Worm (Caenorhabditis elegans) whole organism, midembryonic: ENCODE data around the gene cup-5.

ENCODE experiments used
- T22C8.4 ChIP-seq: fragments of 200-800 bp; sonication (Bioruptor generic); IDR thresholded peaks from 2 replicates; pipeline ENCODE4 v1.3.6; 2022; ENCODE audit warnings: missing genetic modification characterization, missing compliant biosample characterization
- cog-1 ChIP-seq: sonication (generic microtip); optimal IDR thresholded peaks from 2 replicates; lab custom pipeline; 2016; ENCODE audit warnings: missing genetic modification characterization, missing compliant biosample characterization
- flt-1 ChIP-seq: fragments of 200-800 bp; sonication (Bioruptor generic); IDR thresholded peaks from 2 replicates; pipeline ENCODE4 v1.3.6; 2022; ENCODE audit warnings: missing genetic modification characterization, missing compliant biosample characterization
- klf-2 ChIP-seq: fragments of 200-800 bp; sonication (Bioruptor generic); conservative IDR thresholded peaks from 2 replicates; pipeline ENCODE4 v1.3.6; 2022; ENCODE audit warnings: missing genetic modification reagents, missing genetic modification characterization, missing compliant biosample characterization
- med-1 ChIP-seq: sonication (generic microtip); optimal IDR thresholded peaks from 2 replicates; lab custom pipeline; 2017; ENCODE audit warnings: missing genetic modification characterization, mild to moderate bottlenecking, missing compliant biosample characterization, antibody characterized with exemption, missing genetic modification reagents; ENCODE audit not compliant: insufficient read depth
- ref-1 ChIP-seq: fragments of 200-800 bp; sonication (Bioruptor generic); conservative IDR thresholded peaks from 2 replicates; pipeline ENCODE4 v1.3.6; 2022; ENCODE audit warnings: missing genetic modification reagents, missing genetic modification characterization, missing compliant biosample characterization
- tab-1 ChIP-seq: fragments of 200-800 bp; sonication (Bioruptor generic); IDR thresholded peaks from 2 replicates; pipeline ENCODE4 v1.3.6; 2022; ENCODE audit warnings: missing genetic modification characterization, missing compliant biosample characterization
- ztf-23 ChIP-seq: fragments of 200-800 bp; sonication (Bioruptor generic); IDR thresholded peaks from 2 replicates; pipeline ENCODE4 v1.3.6; 2022; ENCODE audit warnings: missing genetic modification reagents, missing genetic modification characterization, missing compliant biosample characterization
- ztf-29 ChIP-seq: fragments of 200-800 bp; sonication (Bioruptor generic); IDR thresholded peaks from 2 replicates; pipeline ENCODE4 v1.3.6; 2022; ENCODE audit warnings: missing genetic modification reagents, missing genetic modification characterization, missing compliant biosample characterization

cup-5 gene

ce11 chrIII:7584131-7584646 is at the start of gene cup-5:
Gene cup-5 (plus strand): TSS chrIII:7584181.
- TF ChIP-seq flt-1, result 0 out of 2 replicates have a peak, but pooled peaks have one; percentile 50
- no peak for TF ChIP-seq tab-1 (GFP tag; lab: Robert Waterston, UW)

- no peak for TF ChIP-seq tab-1 (GFP tag; lab: Robert Waterston, UW)
- TF ChIP-seq ztf-23 (GFP tag; lab: Robert Waterston, UW), result no peak
- no peak for TF ChIP-seq ztf-29 (GFP tag; lab: Robert Waterston, UW)
- TF ChIP-seq cog-1 (tag; lab: Kevin White, UChicago), result no peak
- no peak for TF ChIP-seq T22C8.4 (GFP tag; lab: Robert Waterston, UW)
- no peak for TF ChIP-seq flt-1
- no peak for TF ChIP-seq ref-1
- TF ChIP-seq med-1, result no peak
- TF ChIP-seq klf-2 (GFP tag; lab: Robert Waterston, UW), result no peak
Observed at ce11 chrIII:7534648-7535047, 49.3 kb upstream of the cup-5 start.

ce11 chrIII:7535347-7535746 is 48.6 kb upstream of the cup-5 start:
- no peak for TF ChIP-seq cog-1 (tag; lab: Kevin White, UChicago)
- no peak for TF ChIP-seq ref-1
- no peak for TF ChIP-seq flt-1
- TF ChIP-seq T22C8.4 (GFP tag; lab: Robert Waterston, UW), result no peak
- no peak for TF ChIP-seq ztf-29 (GFP tag; lab: Robert Waterston, UW)
- no peak for TF ChIP-seq med-1
- no peak for TF ChIP-seq klf-2 (GFP tag; lab: Robert Waterston, UW)
- TF ChIP-seq tab-1 (GFP tag; lab: Robert Waterston, UW), result no peak
- no peak for TF ChIP-seq ztf-23 (GFP tag; lab: Robert Waterston, UW)

ce11 chrIII:7536559-7536958 is 47.4 kb upstream of the cup-5 start, which contains the start of gene lin-39:
Gene lin-39 (minus strand): TSS chrIII:7536632.
- TF ChIP-seq med-1, result no peak
- no peak for TF ChIP-seq tab-1 (GFP tag; lab: Robert Waterston, UW)
- no peak for TF ChIP-seq klf-2 (GFP tag; lab: Robert Waterston, UW)
- no peak for TF ChIP-seq cog-1 (tag; lab: Kevin White, UChicago)
- no peak for TF ChIP-seq ztf-23 (GFP tag; lab: Robert Waterston, UW)
- no peak for TF ChIP-seq flt-1
- TF ChIP-seq ztf-29 (GFP tag; lab: Robert Waterston, UW), result no peak
- TF ChIP-seq T22C8.4 (GFP tag; lab: Robert Waterston, UW), result no peak
- TF ChIP-seq ref-1, result no peak

ce11 chrIII:7542037-7542436 is 41.9 kb upstream of the cup-5 start:
- TF ChIP-seq cog-1 (tag; lab: Kevin White, UChicago) (no peak), klf-2 (GFP tag; lab: Robert Waterston, UW) (no peak), ztf-23 (GFP tag; lab: Robert Waterston, UW) (no peak), tab-1 (GFP tag; lab: Robert Waterston, UW) (no peak), ztf-29 (GFP tag; lab: Robert Waterston, UW) (no peak), flt-1 (no peak), ref-1 (no peak), med-1 (no peak), T22C8.4 (GFP tag; lab: Robert Waterston, UW) (no peak)

- no peak for TF ChIP-seq ztf-23 (GFP tag; lab: Robert Waterston, UW)
Observed at ce11 chrIII:7544211-7544610, 39.8 kb upstream of the cup-5 start.

ce11 chrIII:7545189-7545588 is 38.8 kb upstream of the cup-5 start:
- TF ChIP-seq T22C8.4 (GFP tag; lab: Robert Waterston, UW) (no peak), med-1 (no peak), ztf-23 (GFP tag; lab: Robert Waterston, UW) (no peak), ref-1 (no peak), flt-1 (no peak), tab-1 (GFP tag; lab: Robert Waterston, UW) (no peak), ztf-29 (GFP tag; lab: Robert Waterston, UW) (no peak), klf-2 (GFP tag; lab: Robert Waterston, UW) (no peak), cog-1 (tag; lab: Kevin White, UChicago) (no peak)

- TF ChIP-seq klf-2 (GFP tag; lab: Robert Waterston, UW) (no peak), flt-1 (no peak), cog-1 (tag; lab: Kevin White, UChicago) (no peak), ref-1 (no peak), T22C8.4 (GFP tag; lab: Robert Waterston, UW) (no peak), ztf-23 (GFP tag; lab: Robert Waterston, UW) (no peak), ztf-29 (GFP tag; lab: Robert Waterston, UW) (no peak), med-1 (no peak), tab-1 (GFP tag; lab: Robert Waterston, UW) (no peak)
Observed at ce11 chrIII:7548963-7549362, 35.0 kb upstream of the cup-5 start.

- TF ChIP-seq ref-1 (no peak), cog-1 (tag; lab: Kevin White, UChicago) (no peak), T22C8.4 (GFP tag; lab: Robert Waterston, UW) (no peak), flt-1 (no peak), klf-2 (GFP tag; lab: Robert Waterston, UW) (no peak), ztf-23 (GFP tag; lab: Robert Waterston, UW) (no peak), tab-1 (GFP tag; lab: Robert Waterston, UW) (no peak), med-1 (no peak), ztf-29 (GFP tag; lab: Robert Waterston, UW) (no peak)
Observed at ce11 chrIII:7550979-7551378, 33.0 kb upstream of the cup-5 start.

- TF ChIP-seq ref-1, result no peak
- no peak for TF ChIP-seq klf-2 (GFP tag; lab: Robert Waterston, UW)
- TF ChIP-seq T22C8.4 (GFP tag; lab: Robert Waterston, UW), result no peak
- TF ChIP-seq flt-1, result no peak
- no peak for TF ChIP-seq med-1
- no peak for TF ChIP-seq cog-1 (tag; lab: Kevin White, UChicago)
- TF ChIP-seq ztf-29 (GFP tag; lab: Robert Waterston, UW), result no peak
- no peak for TF ChIP-seq ztf-23 (GFP tag; lab: Robert Waterston, UW)
- TF ChIP-seq tab-1 (GFP tag; lab: Robert Waterston, UW), result no peak
Observed at ce11 chrIII:7552859-7553258, 31.1 kb upstream of the cup-5 start.
